Fruit fly (Drosophila melanogaster): Measurements from ENCODE around the gene CG32579.
A peak's percentile ranks its signal among the peaks of the same experiment; 100 is the strongest.

The CG32579 gene

DNA sequence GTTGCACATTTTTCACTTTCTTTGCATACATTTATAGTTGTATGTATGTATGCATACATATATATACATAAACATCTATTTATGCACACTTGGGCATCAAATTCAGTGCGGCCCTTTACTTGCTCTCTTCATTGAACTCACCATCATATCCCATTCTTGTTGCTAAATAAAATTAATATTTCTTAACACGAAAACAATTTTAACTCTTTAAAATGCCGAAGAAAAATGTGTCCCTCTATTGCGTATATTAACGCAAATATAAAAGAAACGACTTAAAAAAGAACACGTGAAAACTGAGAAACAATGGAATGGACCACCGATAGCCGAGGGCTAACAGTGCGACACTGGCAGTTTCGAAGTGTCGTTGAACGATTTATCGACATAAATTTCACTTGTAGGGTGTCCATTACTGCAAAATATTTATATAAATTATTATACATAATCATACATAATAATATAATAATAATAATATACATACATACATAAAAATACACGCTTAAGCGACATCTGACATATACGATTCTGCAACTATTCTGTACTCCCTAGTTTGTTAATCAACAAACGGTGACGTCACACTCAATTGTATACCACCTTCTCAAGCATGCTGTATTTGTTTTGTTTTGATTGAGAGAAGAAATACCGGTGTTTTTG, 35.7 kb downstream of the CG32579 start, which contains the start of the genes U2af50 and PIG-Q (continued):
- TF ChIP-seq pho (GFP tag; optimal IDR thresholded peaks at IDR 0.05) (peak; percentile 54), so (GFP tag; IDR thresholded peaks at IDR 0.05) (peak; percentile 93; the same call in 2 of the 3 replicates), CG18476 (GFP tag; optimal IDR thresholded peaks at IDR 0.05) (peak; percentile 84), esg (GFP tag; conservative IDR thresholded peaks at IDR 0.05) (peak; percentile 90), ash1 (GFP tag; optimal IDR thresholded peaks at IDR 0.05) (no peak), Mes4 (GFP tag; optimal IDR thresholded peaks at IDR 0.05) (peak; percentile 16), cg (GFP tag; optimal IDR thresholded peaks at IDR 0.05) (peak; percentile 77), ab (GFP tag; optimal IDR thresholded peaks at IDR 0.05) (peak; percentile 66), Adf1 (GFP tag; IDR thresholded peaks at IDR 0.05) (peak; percentile 63), hth (optimal IDR thresholded peaks at IDR 0.05) (no peak), CG15011 (GFP tag; optimal IDR thresholded peaks at IDR 0.05) (no peak), eyg (GFP tag; optimal IDR thresholded peaks at IDR 0.05) (peak; percentile 16), ro (GFP tag; IDR thresholded peaks at IDR 0.05) (peak; percentile 82), exex (tag; optimal IDR thresholded peaks at IDR 0.05) (no peak), salm (tag; optimal IDR thresholded peaks at IDR 0.05) (peak; percentile 90), Aef1 (GFP tag; IDR thresholded peaks at IDR 0.05) (peak; percentile 90; the same call in 2 of the 3 replicates), BtbVII (GFP tag; optimal IDR thresholded peaks at IDR 0.05) (peak; percentile 90), abd-A (tag; optimal IDR thresholded peaks at IDR 0.05) (no peak), chm (GFP tag; IDR thresholded peaks at IDR 0.05) (no peak), CG42726 (GFP tag; IDR thresholded peaks at IDR 0.05; ENCODE audit: partially characterized antibody) (no peak), CG2889 (GFP tag; IDR thresholded peaks at IDR 0.05) (no peak), twi (tag; optimal IDR thresholded peaks at IDR 0.05) (peak; percentile 89), CG9876 (GFP tag; optimal IDR thresholded peaks at IDR 0.05) (peak; percentile 48), CG31365 (tag; optimal IDR thresholded peaks at IDR 0.05) (no peak), CG17328 (GFP tag; IDR thresholded peaks at IDR 0.05) (peak; percentile 94), CG2116 (GFP tag; optimal IDR thresholded peaks at IDR 0.05) (peak; percentile 96), Mad (GFP tag; optimal IDR thresholded peaks at IDR 0.05) (peak; percentile 76), HmgD (GFP tag; optimal IDR thresholded peaks at IDR 0.05) (no peak), CG10431 (GFP tag; optimal IDR thresholded peaks at IDR 0.05) (peak; percentile 63), ken (GFP tag; IDR thresholded peaks at IDR 0.05) (no peak; the same call in 1 of the 3 replicates), h (optimal IDR thresholded peaks at IDR 0.05) (no peak), crc (GFP tag; optimal IDR thresholded peaks at IDR 0.05) (no peak), nerfin-1 (tag; optimal IDR thresholded peaks at IDR 0.05) (peak; percentile 90), CG34376 (GFP tag; optimal IDR thresholded peaks at IDR 0.05) (peak; percentile 77), CG10366 (GFP tag; IDR thresholded peaks at IDR 0.05) (no peak; the same call in 1 of the 2 replicates), caup (GFP tag; optimal IDR thresholded peaks at IDR 0.05; ENCODE audit: severe bottlenecking) (peak; percentile 89), CG18011 (GFP tag; optimal IDR thresholded peaks at IDR 0.05) (peak; percentile 62), emc (GFP tag; optimal IDR thresholded peaks at IDR 0.05) (no peak), Oaz (GFP tag; IDR thresholded peaks at IDR 0.05) (no peak; the same call in 1 of the 2 replicates), nom (GFP tag; optimal IDR thresholded peaks at IDR 0.05) (peak; percentile 78), kni (GFP tag; optimal IDR thresholded peaks at IDR 0.05) (no peak), CG8359 (GFP tag; optimal IDR thresholded peaks at IDR 0.05; ENCODE audit: borderline replicate concordance) (peak; percentile 86), her (GFP tag; optimal IDR thresholded peaks at IDR 0.05) (no peak), tx (GFP tag; optimal IDR thresholded peaks at IDR 0.05) (peak; percentile 43), Drgx (GFP tag; IDR thresholded peaks at IDR 0.05) (peak; percentile 87), ERR (GFP tag; optimal IDR thresholded peaks at IDR 0.05) (no peak), Vsx1 (GFP tag; optimal IDR thresholded peaks at IDR 0.05) (no peak), CG4360 (GFP tag; IDR thresholded peaks at IDR 0.05) (peak; percentile 67), Meics (GFP tag; optimal IDR thresholded peaks at IDR 0.05) (peak; percentile 92), pita (GFP tag; optimal IDR thresholded peaks at IDR 0.05) (no peak)
